Fruit fly (Drosophila melanogaster) whole organism, embryonic: ENCODE results near the gene CG33331.
A peak's percentile ranks its signal among the peaks of the same experiment; 100 is the strongest.

Source experiments
- B-H2 ChIP-seq: fragments of 200-800 bp; sonication (Bioruptor generic); optimal IDR thresholded peaks from 2 replicates; lab custom pipeline; 2018; ENCODE audit warnings: missing biosample characterization, mild to moderate bottlenecking, missing genetic modification characterization
- BEAF-32 ChIP-seq: fragments of 200-800 bp; sonication (Bioruptor generic); optimal IDR thresholded peaks from 3 replicates; lab custom pipeline; 2017; ENCODE audit warnings: missing biosample characterization, missing genetic modification characterization, mild to moderate bottlenecking, moderate library complexity, missing genetic modification reagents
- Bdp1 ChIP-seq: fragments of 200-800 bp; sonication (Bioruptor generic); optimal IDR thresholded peaks from 3 replicates; lab custom pipeline; 2016; ENCODE audit warnings: missing biosample characterization, missing genetic modification characterization
- Bgb ChIP-seq: fragments of 200-800 bp; sonication (Bioruptor generic); IDR thresholded peaks from 2 replicates; pipeline ENCODE4 v1.3.6; 2022; ENCODE audit warnings: missing biosample characterization, missing genetic modification characterization; ENCODE audit not compliant: partially characterized antibody
- Blimp-1 ChIP-seq: fragments of 200-800 bp; sonication (Bioruptor generic); optimal IDR thresholded peaks from 3 replicates; lab custom pipeline; 2018; ENCODE audit warnings: missing biosample characterization, missing genetic modification characterization, mild to moderate bottlenecking, moderate library complexity, missing genetic modification reagents
- BtbVII ChIP-seq: fragments of 200-800 bp; sonication (Bioruptor generic); optimal IDR thresholded peaks from 3 replicates; lab custom pipeline; 2017; ENCODE audit warnings: missing biosample characterization, mild to moderate bottlenecking, missing genetic modification characterization
- CG10366 ChIP-seq: fragments of 200-800 bp; sonication (Bioruptor generic); IDR thresholded peaks from 2 replicates; pipeline ENCODE4 v1.3.6; 2022; ENCODE audit warnings: missing biosample characterization, missing genetic modification characterization
- CG11085 ChIP-seq: fragments of 200-800 bp; sonication (Bioruptor generic); IDR thresholded peaks from 2 replicates; pipeline ENCODE4 v1.3.6; 2022; ENCODE audit warnings: missing biosample characterization, missing genetic modification characterization
- CG11723 ChIP-seq: fragments of 200-800 bp; sonication (Bioruptor generic); optimal IDR thresholded peaks from 2 replicates; lab custom pipeline; 2017; ENCODE audit warnings: missing biosample characterization, mild to moderate bottlenecking, missing genetic modification characterization
- CG12219 ChIP-seq: fragments of 200-800 bp; sonication (Bioruptor generic); optimal IDR thresholded peaks from 3 replicates; lab custom pipeline; 2018; ENCODE audit warnings: missing biosample characterization, mild to moderate bottlenecking, missing genetic modification characterization
- CG1233 ChIP-seq: fragments of 200-800 bp; sonication (Bioruptor generic); optimal IDR thresholded peaks from 4 replicates; lab custom pipeline; 2018; ENCODE audit warnings: missing biosample characterization, mild to moderate bottlenecking, missing genetic modification characterization
- CG12744 ChIP-seq: fragments of 200-800 bp; sonication (Bioruptor generic); optimal IDR thresholded peaks from 2 replicates; lab custom pipeline; 2016; ENCODE audit warnings: missing biosample characterization, missing genetic modification characterization
- CG14965 ChIP-seq: fragments of 200-800 bp; sonication (Bioruptor generic); optimal IDR thresholded peaks from 2 replicates; lab custom pipeline; 2016; ENCODE audit warnings: missing biosample characterization, missing genetic modification characterization, borderline replicate concordance
- CG2116 ChIP-seq: fragments of 200-800 bp; sonication (Bioruptor generic); optimal IDR thresholded peaks from 3 replicates; lab custom pipeline; 2018; ENCODE audit warnings: missing biosample characterization, mild to moderate bottlenecking, missing genetic modification characterization
- CG2120 ChIP-seq: fragments of 200-800 bp; sonication (Bioruptor generic); optimal IDR thresholded peaks from 3 replicates; lab custom pipeline; 2016; ENCODE audit warnings: missing biosample characterization, missing genetic modification characterization
- CG3065 ChIP-seq: fragments of 200-800 bp; sonication (Bioruptor generic); optimal IDR thresholded peaks from 2 replicates; lab custom pipeline; 2016; ENCODE audit warnings: missing biosample characterization, missing genetic modification characterization
- CG31441 ChIP-seq: fragments of 200-800 bp; sonication (Bioruptor generic); IDR thresholded peaks from 2 replicates; pipeline ENCODE4 v1.3.6; 2022; ENCODE audit warnings: missing biosample characterization, missing genetic modification characterization
- CG34224 ChIP-seq: fragments of 200-800 bp; sonication (Bioruptor generic); IDR thresholded peaks from 3 replicates; pipeline ENCODE4 v1.3.6; 2022; ENCODE audit warnings: missing biosample characterization, missing genetic modification characterization; ENCODE audit not compliant: partially characterized antibody
- CG5953 ChIP-seq: fragments of 200-800 bp; sonication (Bioruptor generic); IDR thresholded peaks from 2 replicates; pipeline ENCODE4 v1.3.6; 2022; ENCODE audit warnings: missing biosample characterization, missing genetic modification characterization
- CG6689 ChIP-seq: fragments of 200-800 bp; sonication (Bioruptor generic); IDR thresholded peaks from 2 replicates; pipeline ENCODE4 v1.3.6; 2022; ENCODE audit warnings: missing biosample characterization, missing genetic modification characterization
- CG7271 ChIP-seq: fragments of 200-800 bp; sonication (Bioruptor generic); optimal IDR thresholded peaks from 2 replicates; lab custom pipeline; 2018; ENCODE audit warnings: missing biosample characterization, mild to moderate bottlenecking, missing genetic modification characterization, moderate library complexity
- CG7987 ChIP-seq: fragments of 200-800 bp; sonication (Bioruptor generic); optimal IDR thresholded peaks from 2 replicates; lab custom pipeline; 2018; ENCODE audit warnings: missing biosample characterization, mild to moderate bottlenecking, missing genetic modification characterization, moderate library complexity
- CoRest ChIP-seq: fragments of 200-800 bp; sonication (Bioruptor generic); optimal IDR thresholded peaks from 3 replicates; lab custom pipeline; 2018; ENCODE audit warnings: missing biosample characterization, mild to moderate bottlenecking, missing genetic modification characterization, moderate library complexity
- Dip2 ChIP-seq: fragments of 200-800 bp; sonication (Bioruptor generic); IDR thresholded peaks from 2 replicates; pipeline ENCODE4 v1.3.6; 2022; ENCODE audit warnings: missing biosample characterization, missing genetic modification characterization
- Drgx ChIP-seq: fragments of 200-800 bp; sonication (Bioruptor generic); IDR thresholded peaks from 2 replicates; pipeline ENCODE4 v1.3.6; 2022; ENCODE audit warnings: missing biosample characterization, missing genetic modification characterization
- HmgZ ChIP-seq: fragments of 200-800 bp; sonication (Bioruptor generic); optimal IDR thresholded peaks from 2 replicates; lab custom pipeline; 2018; ENCODE audit warnings: missing biosample characterization, mild to moderate bottlenecking, missing genetic modification characterization
- Hr51 ChIP-seq, 2 experiments: fragments of 200-800 bp; sonication (Bioruptor generic); optimal IDR thresholded peaks; 2 replicates in 1 of 2; 3 replicates in 1 of 2; lab custom pipeline; 2016 to 2018; ENCODE audit warnings: missing biosample characterization in 2 of 2, missing genetic modification characterization in 2 of 2, mild to moderate bottlenecking in 1 of 2, moderate library complexity in 1 of 2
- Lpt ChIP-seq: fragments of >200 bp; optimal IDR thresholded peaks from 2 replicates; lab custom pipeline; 2018; ENCODE audit warnings: missing biosample characterization, missing genetic modification characterization
- Meics ChIP-seq: fragments of 200-800 bp; sonication (Bioruptor generic); optimal IDR thresholded peaks from 2 replicates; lab custom pipeline; 2017; ENCODE audit warnings: missing biosample characterization, mild to moderate bottlenecking, missing genetic modification characterization
- Pdp1 ChIP-seq, 2 experiments: fragments of 200-800 bp; sonication (Bioruptor generic); optimal IDR thresholded peaks; 3 replicates each; lab custom pipeline; 2016; ENCODE audit warnings: missing biosample characterization in 2 of 2, missing genetic modification characterization in 2 of 2, mild to moderate bottlenecking in 1 of 2, moderate library complexity in 1 of 2
- ab ChIP-seq: fragments of 200-800 bp; sonication (Bioruptor generic); optimal IDR thresholded peaks from 2 replicates; lab custom pipeline; 2016; ENCODE audit warnings: missing biosample characterization, missing genetic modification characterization
- ash1 ChIP-seq: fragments of 200-800 bp; sonication (Bioruptor generic); optimal IDR thresholded peaks from 2 replicates; lab custom pipeline; 2018; ENCODE audit warnings: missing biosample characterization, mild to moderate bottlenecking, missing genetic modification characterization
- bbx ChIP-seq: fragments of 200-800 bp; sonication (Bioruptor generic); IDR thresholded peaks from 2 replicates; pipeline ENCODE4 v1.3.6; 2022; ENCODE audit warnings: missing biosample characterization, missing genetic modification characterization; ENCODE audit not compliant: partially characterized antibody
- bcd ChIP-seq: fragments of 200-800 bp; sonication (Bioruptor generic); optimal IDR thresholded peaks from 2 replicates; lab custom pipeline; 2017; ENCODE audit warnings: missing biosample characterization, mild to moderate bottlenecking, missing genetic modification characterization
- bsh ChIP-seq, 2 experiments: fragments of 200-800 bp; sonication (Bioruptor generic); optimal IDR thresholded peaks; 2 replicates each; lab custom pipeline; 2017 to 2018; ENCODE audit warnings: mild to moderate bottlenecking in 2 of 2, missing biosample characterization in 2 of 2, missing genetic modification characterization in 2 of 2, moderate library complexity in 1 of 2
- chinmo ChIP-seq: fragments of 200-800 bp; sonication (Bioruptor generic); IDR thresholded peaks from 4 replicates; pipeline ENCODE4 v1.3.6; 2022; ENCODE audit warnings: missing biosample characterization, missing genetic modification characterization; ENCODE audit not compliant: partially characterized antibody
- crc ChIP-seq: fragments of 200-800 bp; sonication (Bioruptor generic); optimal IDR thresholded peaks from 2 replicates; lab custom pipeline; 2016; ENCODE audit warnings: missing biosample characterization, missing genetic modification characterization
- dimm ChIP-seq: fragments of 200-800 bp; sonication (Bioruptor generic); IDR thresholded peaks from 2 replicates; pipeline ENCODE4 v1.3.6; 2022; ENCODE audit warnings: missing biosample characterization, missing genetic modification characterization
- fru ChIP-seq: fragments of >200 bp; optimal IDR thresholded peaks from 2 replicates; lab custom pipeline; 2017
- gsb ChIP-seq: fragments of 200-800 bp; sonication (Bioruptor generic); IDR thresholded peaks from 2 replicates; pipeline ENCODE4 v1.3.6; 2022; ENCODE audit warnings: missing biosample characterization, missing genetic modification characterization
- gt ChIP-seq: fragments of 200-800 bp; sonication (Bioruptor generic); IDR thresholded peaks from 2 replicates; pipeline ENCODE4 v1.3.6; 2022; ENCODE audit warnings: missing biosample characterization, missing genetic modification characterization
- hbn ChIP-seq: fragments of 200-800 bp; sonication (Bioruptor generic); IDR thresholded peaks from 2 replicates; pipeline ENCODE4 v1.3.6; 2022; ENCODE audit warnings: missing biosample characterization, missing genetic modification characterization; ENCODE audit not compliant: partially characterized antibody
- ken ChIP-seq: fragments of 200-800 bp; sonication (Bioruptor generic); IDR thresholded peaks from 3 replicates; pipeline ENCODE4 v1.3.6; 2022; ENCODE audit warnings: missing biosample characterization, missing genetic modification characterization
- lilli ChIP-seq: fragments of 200-800 bp; sonication (Bioruptor generic); optimal IDR thresholded peaks from 3 replicates; lab custom pipeline; 2016; ENCODE audit warnings: missing biosample characterization, missing genetic modification characterization
- maf-S ChIP-seq: fragments of 200-800 bp; sonication (Bioruptor generic); optimal IDR thresholded peaks from 2 replicates; lab custom pipeline; 2016; ENCODE audit warnings: missing biosample characterization, missing genetic modification characterization
- nerfin-2 ChIP-seq: fragments of 200-800 bp; sonication (Bioruptor generic); IDR thresholded peaks from 2 replicates; pipeline ENCODE4 v1.3.6; 2022; ENCODE audit warnings: missing biosample characterization, missing genetic modification characterization; ENCODE audit not compliant: partially characterized antibody
- salm ChIP-seq: fragments of 200-800 bp; sonication (Bioruptor generic); optimal IDR thresholded peaks from 2 replicates; lab custom pipeline; 2018; ENCODE audit warnings: missing biosample characterization, mild to moderate bottlenecking, missing genetic modification characterization
- sc ChIP-seq, 3 experiments: fragments of >200 bp in 2 of 3; fragments of 200-800 bp in 1 of 3; sonication (Bioruptor generic) in 1 of 3; optimal IDR thresholded peaks; 2 replicates in 2 of 3; 3 replicates in 1 of 3; lab custom pipeline; 2017; ENCODE audit warnings: mild to moderate bottlenecking in 1 of 3, missing biosample characterization in 1 of 3, missing genetic modification characterization in 1 of 3, missing genetic modification reagents in 1 of 3
- sob ChIP-seq: fragments of 200-800 bp; sonication (Bioruptor generic); IDR thresholded peaks from 2 replicates; pipeline ENCODE4 v1.3.6; 2022; ENCODE audit warnings: missing biosample characterization, missing genetic modification characterization

Gene CG33331

DNA sequence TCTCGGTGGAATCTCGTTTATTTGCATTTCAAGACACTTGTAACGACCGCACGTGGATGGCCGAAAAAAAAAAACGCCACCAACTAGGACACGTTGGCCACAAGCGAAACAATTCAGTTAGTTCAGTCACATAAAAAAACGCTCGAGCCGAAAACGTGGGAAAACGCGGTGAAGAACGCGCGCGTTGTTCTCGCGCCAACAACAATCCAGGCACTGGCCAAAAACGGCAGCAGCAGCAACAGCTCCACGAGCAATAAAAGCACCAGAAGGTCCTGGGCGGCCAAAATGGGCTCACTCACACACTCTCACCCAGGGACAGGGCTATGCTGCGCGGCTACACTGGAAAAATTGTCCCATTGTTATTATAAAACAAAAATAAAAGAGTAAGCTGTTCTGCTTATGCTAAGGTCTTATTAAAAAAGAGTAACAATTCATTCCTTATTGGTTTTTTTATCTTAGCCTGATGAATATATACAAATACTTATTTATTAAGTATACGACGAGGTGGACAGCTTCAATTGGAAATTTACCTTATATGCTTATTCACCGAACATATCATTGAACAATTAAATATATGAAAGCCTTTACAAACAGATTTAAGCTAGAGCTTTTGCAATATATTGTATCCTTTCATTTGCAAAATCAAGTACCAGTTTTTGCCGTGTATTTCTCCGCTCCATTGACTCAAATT lies 10.8 kb upstream of the CG33331 start, which contains the start of gene btsz (continued):
- TF ChIP-seq salm (tag; lab: Kevin White, UChicago) (no peak), lilli (GFP tag; lab: Kevin White, UChicago) (peak; percentile 39), gt (GFP tag; lab: Robert Waterston, UW) (no peak), ken (no peak), CG34224 (no peak), Meics (peak; percentile 79), bcd (GFP tag; lab: Kevin White, UChicago) (peak; percentile 54), CG11085 (GFP tag; lab: Robert Waterston, UW) (no peak), bbx (GFP tag; lab: Robert Waterston, UW) (no peak), Lpt (no peak), CG31441 (GFP tag; lab: Robert Waterston, UW) (no peak), CG2120 (GFP tag; lab: Kevin White, UChicago) (peak; percentile 70), nerfin-2 (GFP tag; lab: Robert Waterston, UW) (no peak), CG7987 (GFP tag; lab: Kevin White, UChicago) (no peak), CG10366 (GFP tag; lab: Robert Waterston, UW) (no peak), BEAF-32 (GFP tag; lab: Kevin White, UChicago) (no peak), BtbVII (GFP tag; lab: Kevin White, UChicago) (peak; percentile 49), sob (GFP tag; lab: Robert Waterston, UW) (no peak), Drgx (no peak), CG6689 (GFP tag; lab: Robert Waterston, UW) (0 out of 2 replicates have a peak, but pooled peaks have one; percentile 31), sc (optimal IDR thresholded peaks at IDR 0.05; lab: Kevin White, UChicago) (no peak), sc (GFP tag; optimal IDR thresholded peaks at IDR 0.05; lab: Kevin White, UChicago) (no peak), Bdp1 (GFP tag; lab: Kevin White, UChicago) (no peak), Hr51 (GFP tag; optimal IDR thresholded peaks at IDR 0.05; lab: Kevin White, UChicago) (peak in 1 of 2 experiments; percentile 60), CG11723 (GFP tag; lab: Kevin White, UChicago) (no peak), crc (GFP tag; lab: Kevin White, UChicago) (no peak), Pdp1 (GFP tag; optimal IDR thresholded peaks at IDR 0.05; lab: Kevin White, UChicago) (peak in 1 of 2 experiments; percentile 24), B-H2 (GFP tag; lab: Kevin White, UChicago) (peak; percentile 11), Blimp-1 (no peak), ab (GFP tag; lab: Kevin White, UChicago) (no peak), dimm (no peak), bsh (GFP tag; optimal IDR thresholded peaks at IDR 0.05; lab: Kevin White, UChicago) (no peak), CoRest (tag; lab: Kevin White, UChicago) (peak; percentile 59), fru (no peak), CG1233 (GFP tag; lab: Kevin White, UChicago) (peak; percentile 13), CG2116 (GFP tag; lab: Kevin White, UChicago) (peak; percentile 1), CG12744 (no peak), CG12219 (GFP tag; lab: Kevin White, UChicago) (no peak), CG7271 (tag; lab: Kevin White, UChicago) (no peak), CG5953 (GFP tag; lab: Robert Waterston, UW) (no peak), hbn (GFP tag; lab: Robert Waterston, UW) (no peak), Bgb (no peak), CG3065 (GFP tag; lab: Kevin White, UChicago) (no peak), chinmo (GFP tag; lab: Robert Waterston, UW) (no peak), gsb (GFP tag; lab: Robert Waterston, UW) (no peak), ash1 (GFP tag; lab: Kevin White, UChicago) (no peak), CG14965 (GFP tag; lab: Kevin White, UChicago) (no peak), Dip2 (GFP tag; lab: Robert Waterston, UW) (no peak), HmgZ (tag; lab: Kevin White, UChicago) (no peak), maf-S (GFP tag; lab: Kevin White, UChicago) (no peak)
